Worm (Caenorhabditis elegans): Measurements from ENCODE around the gene W04E12.7.

The W04E12.7 gene

ce11 chrV:19722881-19723280 is 14.5 kb downstream of the W04E12.7 start (continued):
- TF ChIP-seq tra-1 (GFP tag; IDR thresholded peaks at IDR 0.05) (peak; percentile 43; the same call in 1 of the 2 replicates), lin-38 (GFP tag; IDR thresholded peaks at IDR 0.05) (peak; percentile 47), egl-43 (GFP tag; IDR thresholded peaks at IDR 0.05) (peak; percentile 87), hmg-1.1 (GFP tag; IDR thresholded peaks at IDR 0.05) (peak; percentile 67), fos-1 (tag; optimal IDR thresholded peaks at IDR 0.05) (no peak), hlh-11 (tag; optimal IDR thresholded peaks at IDR 0.05) (peak; percentile 27), daf-12 (tag; optimal IDR thresholded peaks at IDR 0.05) (no peak), sdz-12 (GFP tag; optimal IDR thresholded peaks at IDR 0.05) (no peak), nhr-11 (tag; optimal IDR thresholded peaks at IDR 0.05) (no peak), nhr-41 (GFP tag; IDR thresholded peaks at IDR 0.05) (no peak), nhr-10 (tag; optimal IDR thresholded peaks at IDR 0.05) (no peak), hif-1 (tag; optimal IDR thresholded peaks at IDR 0.05) (no peak), mdt-29 (GFP tag; IDR thresholded peaks at IDR 0.05) (no peak), zag-1 (tag; optimal IDR thresholded peaks at IDR 0.05) (no peak), nhr-28 (tag; optimal IDR thresholded peaks at IDR 0.05) (no peak), fkh-10 (GFP tag; optimal IDR thresholded peaks at IDR 0.05) (no peak), mxl-3 (GFP tag; optimal IDR thresholded peaks at IDR 0.05) (no peak), ZK337.2 (GFP tag; IDR thresholded peaks at IDR 0.05) (no peak), R02D3.7 (tag; optimal IDR thresholded peaks at IDR 0.05) (no peak), madf-9 (GFP tag; conservative IDR thresholded peaks at IDR 0.05) (no peak), Y48G9A.11 (GFP tag; IDR thresholded peaks at IDR 0.05) (no peak), spr-1 (tag; optimal IDR thresholded peaks at IDR 0.05) (no peak), Y105C5A.15 (GFP tag; IDR thresholded peaks at IDR 0.05) (no peak), skn-1 (tag; optimal IDR thresholded peaks at IDR 0.05) (no peak), nhr-77 (tag; optimal IDR thresholded peaks at IDR 0.05) (no peak), aha-1 (tag) (peak; percentile 43), daf-8 (GFP tag; IDR thresholded peaks at IDR 0.05) (no peak), ztf-7 (tag; optimal IDR thresholded peaks at IDR 0.05) (no peak), lir-3 (tag; optimal IDR thresholded peaks at IDR 0.05) (no peak), zfp-3 (GFP tag; conservative IDR thresholded peaks at IDR 0.05) (no peak), spr-3 (GFP tag; optimal IDR thresholded peaks at IDR 0.05) (no peak), unc-130 (GFP tag; optimal IDR thresholded peaks at IDR 0.05) (no peak), dmd-9 (GFP tag; IDR thresholded peaks at IDR 0.05) (0 out of 2 replicates have a peak, but pooled peaks have one; percentile 42), daf-16 (GFP tag; optimal IDR thresholded peaks at IDR 0.05) (peak in 1 of 2 experiments; percentile 9), daf-16 (tag; optimal IDR thresholded peaks at IDR 0.05) (no peak), nhr-25 (tag; optimal IDR thresholded peaks at IDR 0.05; ENCODE audit: borderline replicate concordance, insufficient read depth) (no peak), dve-1 (tag; optimal IDR thresholded peaks at IDR 0.05; ENCODE audit: insufficient read depth) (no peak), Y75B8A.6 (GFP tag; IDR thresholded peaks at IDR 0.05) (no peak), mep-1 (tag; optimal IDR thresholded peaks at IDR 0.05) (no peak), daf-19 (GFP tag; conservative IDR thresholded peaks at IDR 0.05) (no peak), lin-29 (GFP tag; IDR thresholded peaks at IDR 0.05) (0 out of 2 replicates have a peak, but pooled peaks have one; percentile 31), madf-5 (GFP tag; IDR thresholded peaks at IDR 0.05) (no peak), nhr-76 (tag; optimal IDR thresholded peaks at IDR 0.05) (no peak), gei-8 (GFP tag; optimal IDR thresholded peaks at IDR 0.05) (no peak), zip-11 (GFP tag; IDR thresholded peaks at IDR 0.05) (no peak), tag-97 (GFP tag; IDR thresholded peaks at IDR 0.05) (no peak), ztf-11 (tag; optimal IDR thresholded peaks at IDR 0.05) (no peak), nhr-48 (tag; optimal IDR thresholded peaks at IDR 0.05) (no peak), rbr-2 (tag; optimal IDR thresholded peaks at IDR 0.05) (no peak), ama-1 (optimal IDR thresholded peaks at IDR 0.05) (no peak), attf-4 (tag; optimal IDR thresholded peaks at IDR 0.05) (no peak), dmd-6 (GFP tag; IDR thresholded peaks at IDR 0.05) (peak; percentile 52), zfp-2 (tag; optimal IDR thresholded peaks at IDR 0.05) (no peak)
